Worm (Caenorhabditis elegans) whole organism, midembryonic: Measurements from ENCODE around the gene rsf-1.
A peak's percentile ranks its signal among the peaks of the same experiment; 100 is the strongest.

Source experiments
- T22C8.4 ChIP-seq: fragments of 200-800 bp; sonication (Bioruptor generic); IDR thresholded peaks from 2 replicates; pipeline ENCODE4 v1.3.6; 2022; ENCODE audit warnings: missing genetic modification characterization, missing compliant biosample characterization
- cog-1 ChIP-seq: sonication (generic microtip); optimal IDR thresholded peaks from 2 replicates; lab custom pipeline; 2016; ENCODE audit warnings: missing genetic modification characterization, missing compliant biosample characterization
- flt-1 ChIP-seq: fragments of 200-800 bp; sonication (Bioruptor generic); IDR thresholded peaks from 2 replicates; pipeline ENCODE4 v1.3.6; 2022; ENCODE audit warnings: missing genetic modification characterization, missing compliant biosample characterization
- klf-2 ChIP-seq: fragments of 200-800 bp; sonication (Bioruptor generic); conservative IDR thresholded peaks from 2 replicates; pipeline ENCODE4 v1.3.6; 2022; ENCODE audit warnings: missing genetic modification reagents, missing genetic modification characterization, missing compliant biosample characterization
- med-1 ChIP-seq: sonication (generic microtip); optimal IDR thresholded peaks from 2 replicates; lab custom pipeline; 2017; ENCODE audit warnings: missing genetic modification characterization, mild to moderate bottlenecking, missing compliant biosample characterization, antibody characterized with exemption, missing genetic modification reagents; ENCODE audit not compliant: insufficient read depth
- ref-1 ChIP-seq: fragments of 200-800 bp; sonication (Bioruptor generic); conservative IDR thresholded peaks from 2 replicates; pipeline ENCODE4 v1.3.6; 2022; ENCODE audit warnings: missing genetic modification reagents, missing genetic modification characterization, missing compliant biosample characterization
- tab-1 ChIP-seq: fragments of 200-800 bp; sonication (Bioruptor generic); IDR thresholded peaks from 2 replicates; pipeline ENCODE4 v1.3.6; 2022; ENCODE audit warnings: missing genetic modification characterization, missing compliant biosample characterization
- ztf-23 ChIP-seq: fragments of 200-800 bp; sonication (Bioruptor generic); IDR thresholded peaks from 2 replicates; pipeline ENCODE4 v1.3.6; 2022; ENCODE audit warnings: missing genetic modification reagents, missing genetic modification characterization, missing compliant biosample characterization
- ztf-29 ChIP-seq: fragments of 200-800 bp; sonication (Bioruptor generic); IDR thresholded peaks from 2 replicates; pipeline ENCODE4 v1.3.6; 2022; ENCODE audit warnings: missing genetic modification reagents, missing genetic modification characterization, missing compliant biosample characterization

rsf-1 gene

DNA sequence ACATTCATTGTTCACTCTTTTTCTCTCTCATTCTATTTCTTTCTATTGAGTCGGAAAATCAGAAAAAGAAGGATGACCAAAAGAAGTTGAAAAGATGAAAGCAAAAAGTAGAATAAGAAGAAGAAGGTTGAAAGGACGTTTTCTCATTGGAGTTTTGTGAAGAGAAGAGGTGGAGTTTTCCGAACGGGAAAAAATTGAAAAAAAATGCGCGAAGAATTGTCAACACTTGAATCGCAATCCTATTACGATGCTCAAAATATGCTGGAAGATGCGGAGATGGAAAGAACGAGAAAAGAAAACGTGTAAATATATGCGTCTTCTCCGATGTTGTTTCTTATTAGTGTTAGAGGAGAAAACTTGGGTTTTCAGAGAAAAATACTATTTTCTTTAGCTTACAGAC, 27.2 kb downstream of the rsf-1 start:
- no peak for TF ChIP-seq ztf-23
- TF ChIP-seq cog-1, result no peak
- TF ChIP-seq flt-1, result no peak
- TF ChIP-seq T22C8.4, result no peak
- no peak for TF ChIP-seq ref-1 (GFP tag; lab: Robert Waterston, UW)
- TF ChIP-seq ztf-29, result no peak
- TF ChIP-seq klf-2 (GFP tag; lab: Robert Waterston, UW), result no peak
- no peak for TF ChIP-seq med-1 (GFP tag; lab: Kevin White, UChicago)

- TF ChIP-seq tab-1 (no peak), ztf-29 (no peak), cog-1 (no peak), klf-2 (GFP tag; lab: Robert Waterston, UW) (no peak), T22C8.4 (no peak), ref-1 (GFP tag; lab: Robert Waterston, UW) (no peak), ztf-23 (no peak), med-1 (GFP tag; lab: Kevin White, UChicago) (no peak), flt-1 (no peak)
Measured at ce11 chrII:11333846-11334638, 27.8 kb downstream of the rsf-1 start.

- TF ChIP-seq T22C8.4 (no peak), cog-1 (no peak)
Measured at ce11 chrII:11335670-11336069, 29.5 kb downstream of the rsf-1 start.

DNA sequence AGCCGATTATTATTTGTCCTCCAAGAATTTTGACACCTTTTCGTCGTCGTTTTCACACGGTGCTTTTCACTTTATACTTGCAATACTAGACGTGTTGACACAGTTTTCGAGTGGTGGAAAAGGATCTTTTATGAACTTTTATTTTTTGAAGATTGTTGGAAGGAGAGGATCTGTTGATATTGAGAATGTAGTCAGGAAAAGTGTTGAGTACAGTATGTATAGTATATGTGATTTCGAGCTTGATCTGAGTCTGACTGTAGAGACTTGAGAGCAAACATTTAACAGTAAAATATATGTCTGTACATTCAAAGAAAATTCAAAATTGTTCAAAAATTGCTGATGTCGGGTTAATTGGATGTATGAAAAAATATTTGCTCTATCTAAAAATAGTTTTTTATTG, 30.0 kb downstream of the rsf-1 start:
- no peak for TF ChIP-seq T22C8.4
- no peak for TF ChIP-seq ztf-23
- no peak for TF ChIP-seq med-1 (GFP tag; lab: Kevin White, UChicago)
- TF ChIP-seq cog-1, result no peak
- no peak for TF ChIP-seq klf-2 (GFP tag; lab: Robert Waterston, UW)
- TF ChIP-seq flt-1, result no peak
- TF ChIP-seq ref-1 (GFP tag; lab: Robert Waterston, UW), result no peak
- no peak for TF ChIP-seq tab-1
- no peak for TF ChIP-seq ztf-29

DNA sequence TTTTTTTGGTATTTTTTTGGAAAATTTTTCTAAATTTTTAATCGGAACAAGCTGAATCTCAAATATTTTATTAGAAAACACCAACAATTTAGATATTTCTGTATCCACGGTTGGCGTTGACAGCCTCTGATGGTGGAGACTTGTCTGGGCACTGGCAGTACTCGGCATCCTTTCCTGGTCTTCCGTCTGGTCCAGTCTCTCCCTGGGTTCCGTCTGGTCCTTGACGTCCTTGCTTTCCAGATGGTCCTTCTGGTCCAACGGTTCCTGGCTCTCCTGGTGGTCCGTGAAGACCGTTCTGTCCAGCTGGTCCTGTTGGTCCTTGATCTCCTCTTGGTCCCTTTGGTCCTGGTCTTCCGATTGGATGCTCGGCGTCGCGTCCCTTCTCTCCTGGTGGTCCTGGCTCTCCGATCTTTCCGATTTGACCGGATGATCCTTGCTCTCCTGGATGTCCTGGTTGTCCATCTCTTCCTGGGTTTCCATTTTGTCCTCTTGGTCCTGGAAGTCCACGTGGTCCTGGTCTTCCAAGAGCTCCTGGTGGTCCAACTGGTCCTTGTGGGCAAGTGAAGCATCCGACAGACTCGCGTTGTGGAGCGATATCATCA, 30.5 kb downstream of the rsf-1 start:
- TF ChIP-seq flt-1 (no peak), ztf-23 (no peak), ref-1 (GFP tag; lab: Robert Waterston, UW) (no peak), T22C8.4 (no peak), tab-1 (no peak)

DNA sequence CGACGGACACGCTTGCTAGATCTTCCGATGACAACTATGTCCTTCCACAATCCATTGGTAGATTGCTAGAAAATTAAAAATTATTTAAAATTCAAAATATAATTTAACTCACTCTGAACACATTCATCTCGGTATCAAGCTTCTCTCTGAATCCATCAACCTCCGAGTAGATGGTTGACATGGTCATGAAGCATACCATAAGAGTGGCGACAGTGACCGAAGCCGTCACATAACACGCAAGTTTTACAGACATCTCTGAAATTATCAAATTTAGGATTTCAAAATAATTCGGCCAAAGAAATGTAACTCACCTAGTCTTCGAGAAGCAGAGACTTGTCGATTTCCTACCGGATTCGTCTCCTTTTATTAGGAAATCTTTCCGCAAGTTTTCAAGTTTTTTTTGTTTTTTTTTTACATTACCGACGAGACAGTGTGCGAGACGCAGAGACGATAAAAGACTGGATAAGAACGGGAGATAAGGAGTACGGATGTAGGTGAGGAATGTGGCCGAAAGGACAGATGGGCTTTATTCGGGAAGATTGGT, 31.4 kb downstream of the rsf-1 start, which contains the start of gene sqt-1:
Gene sqt-1 (minus strand): TSS at position 341 of the 544 bp plus-strand sequence.
- TF ChIP-seq tab-1 (no peak), ref-1 (GFP tag; lab: Robert Waterston, UW) (no peak), cog-1 (no peak), flt-1 (no peak), ztf-29 (no peak)

ce11 chrII:11339507-11339906, 33.3 kb downstream of the rsf-1 start, which contains the start of gene rmd-3:
TSS of gene rmd-3 (minus strand) at chrII:11339607.
- TF ChIP-seq ztf-29 (no peak), cog-1 (no peak), ztf-23 (no peak), T22C8.4 (no peak), tab-1 (no peak), ref-1 (GFP tag; lab: Robert Waterston, UW) (no peak), klf-2 (GFP tag; lab: Robert Waterston, UW) (no peak), flt-1 (no peak), med-1 (GFP tag; lab: Kevin White, UChicago) (no peak)

- TF ChIP-seq ztf-29 (no peak), tab-1 (no peak)
Measured at ce11 chrII:11343300-11343869, 37.2 kb downstream of the rsf-1 start, which contains the start of gene lgc-20. TSS of gene lgc-20 (minus strand) at chrII:11343610.

DNA sequence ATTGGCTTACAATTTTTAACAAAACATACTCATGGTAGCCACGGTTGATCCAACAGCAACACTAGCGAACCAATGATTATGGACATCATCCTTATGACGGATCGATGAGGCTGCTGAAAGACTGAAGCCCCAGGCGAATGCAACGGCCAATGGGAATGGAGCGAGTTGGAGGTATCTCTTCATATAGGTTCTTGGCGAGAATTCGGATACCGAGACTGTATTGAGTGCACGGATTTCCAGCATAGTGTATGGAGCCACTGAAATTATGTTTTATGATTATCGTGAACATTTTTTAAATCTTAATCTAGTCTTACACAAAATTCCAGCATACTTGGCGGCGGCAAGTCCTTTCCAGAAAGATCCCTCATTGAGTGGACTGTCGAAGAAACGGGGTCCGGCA, 38.4 kb downstream of the rsf-1 start:
- TF ChIP-seq ztf-23 (no peak), ref-1 (GFP tag; lab: Robert Waterston, UW) (no peak), T22C8.4 (no peak), klf-2 (GFP tag; lab: Robert Waterston, UW) (no peak), cog-1 (no peak), ztf-29 (no peak), tab-1 (no peak), flt-1 (no peak), med-1 (GFP tag; lab: Kevin White, UChicago) (no peak)

DNA sequence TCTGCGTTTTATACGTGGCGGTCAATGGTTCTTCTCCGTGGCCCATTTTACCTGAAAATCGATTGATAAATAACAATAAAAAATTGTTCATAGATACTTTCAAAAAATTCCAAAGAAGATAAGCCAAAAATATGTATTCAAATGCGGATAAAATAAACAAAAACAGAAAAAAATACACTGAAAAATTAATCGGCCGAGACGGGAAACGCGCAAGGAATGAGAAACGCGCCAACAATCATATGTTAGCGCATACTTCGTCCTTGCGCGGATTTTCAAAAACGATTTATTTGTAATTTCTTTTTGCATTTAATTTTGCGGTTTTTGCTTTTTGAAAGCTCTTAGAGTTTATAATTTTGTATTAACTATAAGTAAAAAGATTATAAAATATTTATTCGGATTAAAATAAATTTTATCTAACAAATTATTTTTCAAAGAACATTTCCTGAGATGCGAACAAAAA, 39.4 kb downstream of the rsf-1 start, which contains the start of gene nduf-11:
Gene nduf-11 (minus strand): TSS at position 51 of the 460 bp plus-strand sequence.
- no peak for TF ChIP-seq T22C8.4
- no peak for TF ChIP-seq ztf-29
- TF ChIP-seq klf-2 (GFP tag; lab: Robert Waterston, UW), result no peak
- TF ChIP-seq med-1 (GFP tag; lab: Kevin White, UChicago), result peak; percentile 6
- TF ChIP-seq tab-1, result no peak; the same call in 1 of the 2 replicates
- peak; percentile 84 for TF ChIP-seq flt-1
- no peak for TF ChIP-seq ref-1 (GFP tag; lab: Robert Waterston, UW)
- peak; percentile 70 for TF ChIP-seq cog-1
- TF ChIP-seq ztf-23, result peak; percentile 68; the same call in 1 of the 2 replicates
